Fruit fly (Drosophila melanogaster) whole organism, embryonic: ENCODE data around the gene Sfp33A3.
A peak's percentile ranks its signal among the peaks of the same experiment; 100 is the strongest.

Source experiments
- Asciz ChIP-seq: fragments of 200-800 bp; sonication (Bioruptor generic); optimal IDR thresholded peaks from 2 replicates; lab custom pipeline; 2017; ENCODE audit warnings: missing biosample characterization, mild to moderate bottlenecking, missing genetic modification characterization, missing genetic modification reagents
- BEAF-32 ChIP-seq: fragments of 200-800 bp; sonication (Bioruptor generic); optimal IDR thresholded peaks from 3 replicates; lab custom pipeline; 2017; ENCODE audit warnings: missing biosample characterization, missing genetic modification characterization, mild to moderate bottlenecking, moderate library complexity, missing genetic modification reagents
- CG10147 ChIP-seq: fragments of 200-800 bp; sonication (Bioruptor generic); optimal IDR thresholded peaks from 2 replicates; lab custom pipeline; 2019; ENCODE audit warnings: missing biosample characterization, mild to moderate bottlenecking, missing genetic modification characterization, moderate library complexity
- CG10431 ChIP-seq: fragments of 200-800 bp; sonication (Bioruptor generic); optimal IDR thresholded peaks from 3 replicates; lab custom pipeline; 2018; ENCODE audit warnings: missing biosample characterization, mild to moderate bottlenecking, missing genetic modification characterization
- CG12299 ChIP-seq: fragments of 200-800 bp; sonication (Bioruptor generic); optimal IDR thresholded peaks from 2 replicates; lab custom pipeline; 2018; ENCODE audit warnings: missing biosample characterization, mild to moderate bottlenecking, missing genetic modification characterization
- CG12942 ChIP-seq: fragments of 200-800 bp; sonication (Bioruptor generic); optimal IDR thresholded peaks from 3 replicates; lab custom pipeline; 2016; ENCODE audit warnings: missing biosample characterization, missing genetic modification characterization
- CG17328 ChIP-seq: fragments of 200-800 bp; sonication (Bioruptor generic); IDR thresholded peaks from 2 replicates; pipeline ENCODE4 v1.3.6; 2022; ENCODE audit warnings: missing biosample characterization, missing genetic modification characterization
- CG18011 ChIP-seq: fragments of 200-800 bp; sonication (Bioruptor generic); optimal IDR thresholded peaks from 2 replicates; lab custom pipeline; 2017; ENCODE audit warnings: missing biosample characterization, missing genetic modification characterization, mild to moderate bottlenecking, moderate library complexity, missing genotype
- CG31224 ChIP-seq: fragments of 200-800 bp; sonication (Bioruptor generic); IDR thresholded peaks from 2 replicates; pipeline ENCODE4 v1.3.6; 2022; ENCODE audit warnings: missing biosample characterization, missing genetic modification characterization
- CG32772 ChIP-seq: fragments of 200-800 bp; sonication (Bioruptor generic); IDR thresholded peaks from 2 replicates; pipeline ENCODE4 v1.3.6; 2022; ENCODE audit warnings: missing biosample characterization, missing genetic modification characterization
- CG3407 ChIP-seq: fragments of 200-800 bp; sonication (Bioruptor generic); optimal IDR thresholded peaks from 2 replicates; lab custom pipeline; 2018; ENCODE audit warnings: missing biosample characterization, mild to moderate bottlenecking, missing genetic modification characterization
- CG34224 ChIP-seq: fragments of 200-800 bp; sonication (Bioruptor generic); IDR thresholded peaks from 3 replicates; pipeline ENCODE4 v1.3.6; 2022; ENCODE audit warnings: missing biosample characterization, missing genetic modification characterization; ENCODE audit not compliant: partially characterized antibody
- CG4360 ChIP-seq: fragments of 200-800 bp; sonication (Bioruptor generic); IDR thresholded peaks from 2 replicates; pipeline ENCODE4 v1.3.6; 2022; ENCODE audit warnings: missing biosample characterization, missing genetic modification characterization
- CG5245 ChIP-seq: fragments of 200-800 bp; sonication (Bioruptor generic); optimal IDR thresholded peaks from 3 replicates; lab custom pipeline; 2016; ENCODE audit warnings: missing biosample characterization, missing genetic modification characterization
- CG8765 ChIP-seq: fragments of 200-800 bp; sonication (Bioruptor generic); IDR thresholded peaks from 2 replicates; pipeline ENCODE4 v1.3.6; 2022; ENCODE audit warnings: missing biosample characterization, missing genetic modification characterization
- CG9932 ChIP-seq: fragments of 200-800 bp; sonication (Bioruptor generic); IDR thresholded peaks from 2 replicates; pipeline ENCODE4 v1.3.6; 2022; ENCODE audit warnings: missing biosample characterization, missing genetic modification characterization
- CkIIα-i1 ChIP-seq: fragments of 200-800 bp; sonication (Bioruptor generic); IDR thresholded peaks from 2 replicates; pipeline ENCODE4 v1.3.6; 2022; ENCODE audit warnings: missing biosample characterization, missing genetic modification characterization
- CoRest ChIP-seq: fragments of 200-800 bp; sonication (Bioruptor generic); optimal IDR thresholded peaks from 3 replicates; lab custom pipeline; 2018; ENCODE audit warnings: missing biosample characterization, mild to moderate bottlenecking, missing genetic modification characterization, moderate library complexity
- Dad ChIP-seq: fragments of 200-800 bp; sonication (Bioruptor generic); optimal IDR thresholded peaks from 3 replicates; lab custom pipeline; 2016; ENCODE audit warnings: missing biosample characterization, missing genetic modification characterization
- Dbx ChIP-seq: fragments of 200-800 bp; sonication (Bioruptor generic); IDR thresholded peaks from 3 replicates; pipeline ENCODE4 v1.3.6; 2022; ENCODE audit warnings: missing biosample characterization, missing genetic modification characterization
- Deaf1 ChIP-seq: fragments of 200-800 bp; optimal IDR thresholded peaks from 3 replicates; lab custom pipeline; 2019; ENCODE audit warnings: missing biosample characterization, mild to moderate bottlenecking, missing genetic modification characterization, moderate library complexity
- Dll ChIP-seq: fragments of 200-800 bp; sonication (Bioruptor generic); IDR thresholded peaks from 4 replicates; pipeline ENCODE4 v1.3.6; 2022; ENCODE audit warnings: missing biosample characterization, missing genetic modification characterization; ENCODE audit not compliant: partially characterized antibody
- Doc2 ChIP-seq: fragments of 200-800 bp; sonication (Bioruptor generic); IDR thresholded peaks from 2 replicates; pipeline ENCODE4 v1.3.6; 2022; ENCODE audit warnings: missing biosample characterization, missing genetic modification characterization
- E2f1 ChIP-seq: fragments of 200-800 bp; sonication (Bioruptor generic); IDR thresholded peaks from 2 replicates; pipeline ENCODE4 v1.3.6; 2022; ENCODE audit warnings: missing biosample characterization, missing genetic modification characterization
- Elba2 ChIP-seq: fragments of 200-800 bp; sonication (Bioruptor generic); optimal IDR thresholded peaks from 3 replicates; lab custom pipeline; 2016; ENCODE audit warnings: missing biosample characterization, missing genetic modification characterization
- HHEX ChIP-seq: fragments of 200-800 bp; sonication (Bioruptor generic); optimal IDR thresholded peaks from 3 replicates; lab custom pipeline; 2017; ENCODE audit warnings: missing biosample characterization, mild to moderate bottlenecking, missing genetic modification characterization, missing genetic modification reagents
- Hey ChIP-seq: fragments of 200-800 bp; sonication (Bioruptor generic); optimal IDR thresholded peaks from 3 replicates; lab custom pipeline; 2018; ENCODE audit warnings: missing biosample characterization, mild to moderate bottlenecking, missing genetic modification characterization
- HmgZ ChIP-seq: fragments of 200-800 bp; sonication (Bioruptor generic); optimal IDR thresholded peaks from 2 replicates; lab custom pipeline; 2018; ENCODE audit warnings: missing biosample characterization, mild to moderate bottlenecking, missing genetic modification characterization
- Meics ChIP-seq: fragments of 200-800 bp; sonication (Bioruptor generic); optimal IDR thresholded peaks from 2 replicates; lab custom pipeline; 2017; ENCODE audit warnings: missing biosample characterization, mild to moderate bottlenecking, missing genetic modification characterization
- NC2α ChIP-seq: fragments of 200-800 bp; sonication (Bioruptor generic); optimal IDR thresholded peaks from 2 replicates; lab custom pipeline; 2016; ENCODE audit warnings: missing biosample characterization, missing genetic modification characterization
- Nf-YB ChIP-seq: fragments of 200-800 bp; sonication (Bioruptor generic); optimal IDR thresholded peaks from 3 replicates; lab custom pipeline; 2019; ENCODE audit warnings: missing biosample characterization, mild to moderate bottlenecking, missing genetic modification characterization, moderate library complexity
- Oli ChIP-seq: fragments of 200-800 bp; sonication (Bioruptor generic); optimal IDR thresholded peaks from 2 replicates; lab custom pipeline; 2018; ENCODE audit warnings: missing biosample characterization, mild to moderate bottlenecking, missing genetic modification characterization, moderate library complexity
- Ravus ChIP-seq: fragments of 200-800 bp; sonication (Bioruptor generic); IDR thresholded peaks from 2 replicates; pipeline ENCODE4 v1.3.6; 2022; ENCODE audit warnings: missing biosample characterization, missing genetic modification characterization
- Rfx ChIP-seq: fragments of 200-800 bp; sonication (Bioruptor generic); IDR thresholded peaks from 2 replicates; pipeline ENCODE4 v1.3.6; 2022; ENCODE audit warnings: missing biosample characterization, missing genetic modification characterization
- Side ChIP-seq: fragments of 200-800 bp; sonication (Bioruptor generic); optimal IDR thresholded peaks from 2 replicates; lab custom pipeline; 2016; ENCODE audit warnings: missing biosample characterization, missing genetic modification characterization
- Spps ChIP-seq: fragments of 200-800 bp; sonication (Bioruptor generic); optimal IDR thresholded peaks from 2 replicates; lab custom pipeline; 2018; ENCODE audit warnings: missing biosample characterization, mild to moderate bottlenecking, missing genetic modification characterization
- dmrt11E ChIP-seq: fragments of 200-800 bp; sonication (Bioruptor generic); optimal IDR thresholded peaks from 3 replicates; lab custom pipeline; 2018; ENCODE audit warnings: missing biosample characterization, mild to moderate bottlenecking, missing genetic modification characterization, moderate library complexity
- insv ChIP-seq, 2 experiments: fragments of 200-800 bp; sonication (Bioruptor generic); optimal IDR thresholded peaks; 3 replicates each; lab custom pipeline; 2016 to 2018; ENCODE audit warnings: missing biosample characterization in 2 of 2, missing genetic modification characterization in 2 of 2
- kay ChIP-seq: fragments of 200-800 bp; sonication (Bioruptor generic); optimal IDR thresholded peaks from 2 replicates; lab custom pipeline; 2016; ENCODE audit warnings: missing biosample characterization, missing genetic modification characterization
- mld ChIP-seq: fragments of 200-800 bp; sonication (Bioruptor generic); IDR thresholded peaks from 3 replicates; pipeline ENCODE4 v1.3.6; 2022; ENCODE audit warnings: missing biosample characterization, missing genetic modification characterization; ENCODE audit not compliant: partially characterized antibody
- peb ChIP-seq: fragments of 200-800 bp; sonication (Bioruptor generic); IDR thresholded peaks from 2 replicates; pipeline ENCODE4 v1.3.6; 2022; ENCODE audit warnings: missing biosample characterization, missing genetic modification characterization
- pzg ChIP-seq: fragments of 200-800 bp; sonication (Bioruptor generic); optimal IDR thresholded peaks from 3 replicates; lab custom pipeline; 2018; ENCODE audit warnings: missing biosample characterization, mild to moderate bottlenecking, missing genetic modification characterization, moderate library complexity
- row ChIP-seq: fragments of 200-800 bp; sonication (Bioruptor generic); IDR thresholded peaks from 3 replicates; pipeline ENCODE4 v1.3.6; 2022; ENCODE audit warnings: missing biosample characterization, missing genetic modification characterization
- sens ChIP-seq: fragments of 200-800 bp; sonication (Bioruptor generic); peaks from one replicate; lab custom pipeline; 2016; ENCODE audit warnings: missing biosample characterization, missing genetic modification characterization
- sug ChIP-seq: fragments of 200-800 bp; optimal IDR thresholded peaks from 2 replicates; lab custom pipeline; 2019; ENCODE audit warnings: missing biosample characterization, mild to moderate bottlenecking, missing genetic modification characterization, moderate library complexity
- tio ChIP-seq: fragments of 200-800 bp; sonication (Bioruptor generic); optimal IDR thresholded peaks from 2 replicates; lab custom pipeline; 2017; ENCODE audit warnings: missing biosample characterization, missing genetic modification characterization, inconsistent platforms
- unc-4 ChIP-seq: fragments of 200-800 bp; sonication (Bioruptor generic); IDR thresholded peaks from 2 replicates; pipeline ENCODE4 v1.3.6; 2022; ENCODE audit warnings: missing biosample characterization, missing genetic modification characterization; ENCODE audit not compliant: partially characterized antibody

Sfp33A3 gene

dm6 chr2L:11806701-11807674 lies 32.7 kb upstream of the Sfp33A3 start (continued):
- TF ChIP-seq CG12942 (GFP tag; lab: Kevin White, UChicago), result no peak
- TF ChIP-seq CG4360, result no peak
- peak; percentile 89 for TF ChIP-seq Nf-YB (GFP tag; lab: Kevin White, UChicago)
- TF ChIP-seq Ravus (GFP tag; lab: Robert Waterston, UW), result no peak
- peak; percentile 30 for TF ChIP-seq CG12299 (tag; lab: Kevin White, UChicago)
- no peak for TF ChIP-seq pzg (GFP tag; lab: Kevin White, UChicago)
- TF ChIP-seq Rfx (GFP tag; lab: Robert Waterston, UW), result no peak
- TF ChIP-seq CG10431 (GFP tag; lab: Kevin White, UChicago), result no peak
- peak; percentile 76 for TF ChIP-seq Elba2 (GFP tag; lab: Kevin White, UChicago)
- TF ChIP-seq Dad, result no peak
- TF ChIP-seq CG18011 (GFP tag; lab: Kevin White, UChicago), result no peak
- peak; percentile 81 for TF ChIP-seq HmgZ (tag; lab: Kevin White, UChicago)
- no peak for TF ChIP-seq dmrt11E
- no peak for TF ChIP-seq CG5245 (GFP tag; lab: Kevin White, UChicago)
- peak; percentile 35 for TF ChIP-seq Hey
- no peak for TF ChIP-seq CG8765
- no peak for TF ChIP-seq Doc2
- no peak for TF ChIP-seq CkIIα-i1 (GFP tag; lab: Robert Waterston, UW)
- peak; percentile 52 for TF ChIP-seq CG32772 (GFP tag; lab: Robert Waterston, UW)
- no peak for TF ChIP-seq Asciz (GFP tag; lab: Kevin White, UChicago)
- TF ChIP-seq NC2α (GFP tag; lab: Kevin White, UChicago), result no peak
- TF ChIP-seq sug (tag; lab: Kevin White, UChicago), result peak; percentile 87
- peak; percentile 82 for TF ChIP-seq sens (GFP tag; lab: Kevin White, UChicago)
- no peak for TF ChIP-seq Spps (tag; lab: Kevin White, UChicago)
- TF ChIP-seq BEAF-32 (GFP tag; lab: Kevin White, UChicago), result no peak
- no peak for TF ChIP-seq CG17328

DNA sequence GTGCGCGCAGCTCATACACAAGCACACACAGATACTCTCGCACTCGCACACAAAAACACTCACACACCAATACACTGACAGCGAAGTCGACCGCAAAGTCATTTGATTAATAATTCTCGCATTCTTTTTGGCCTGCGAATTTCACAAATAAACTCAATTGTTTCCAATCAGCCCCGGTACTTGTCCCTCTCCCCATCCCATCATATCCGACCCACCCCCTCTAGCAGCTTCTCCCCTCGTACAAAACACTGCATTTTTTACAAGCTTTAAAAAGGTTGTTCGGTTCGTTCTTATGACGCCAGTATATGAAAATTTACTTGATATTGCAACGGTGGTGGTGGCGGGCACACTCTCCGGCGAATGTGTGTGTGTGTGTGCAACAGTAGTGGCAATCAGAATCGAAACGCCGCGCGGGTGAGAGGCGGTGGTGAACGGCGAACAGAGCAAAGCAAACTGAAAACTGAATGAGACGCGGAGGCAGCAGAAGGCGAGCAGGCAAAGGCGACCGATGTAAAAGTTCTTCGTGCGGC lies 31.9 kb upstream of the Sfp33A3 start:
- TF ChIP-seq Meics (GFP tag; lab: Kevin White, UChicago) (no peak), CG9932 (0 out of 2 replicates have a peak, but pooled peaks have one; percentile 8), tio (GFP tag; lab: Kevin White, UChicago) (no peak), HHEX (GFP tag; lab: Kevin White, UChicago) (peak; percentile 18), CG3407 (GFP tag; lab: Kevin White, UChicago) (no peak), sug (tag; lab: Kevin White, UChicago) (peak; percentile 59), CoRest (no peak), Oli (no peak), unc-4 (GFP tag; lab: Robert Waterston, UW) (peak; percentile 23), Deaf1 (tag; lab: Kevin White, UChicago) (peak; percentile 99), Side (GFP tag; lab: Kevin White, UChicago) (peak; percentile 34), row (no peak; the same call in 2 of the 3 replicates), insv (GFP tag; optimal IDR thresholded peaks at IDR 0.05; lab: Kevin White, UChicago) (peak in 1 of 2 experiments; percentile 42), Dll (GFP tag; lab: Robert Waterston, UW) (no peak), Dbx (GFP tag; lab: Robert Waterston, UW) (peak; percentile 68; the same call in 2 of the 3 replicates), kay (GFP tag; lab: Kevin White, UChicago) (no peak), CG34224 (peak; percentile 24; the same call in 1 of the 3 replicates), CG10147 (no peak), CG18011 (GFP tag; lab: Kevin White, UChicago) (no peak), peb (GFP tag; lab: Robert Waterston, UW) (no peak), CG31224 (GFP tag; lab: Robert Waterston, UW) (peak; percentile 41; the same call in 1 of the 2 replicates), E2f1 (GFP tag; lab: Robert Waterston, UW) (peak; percentile 9; the same call in 1 of the 2 replicates), mld (GFP tag; lab: Robert Waterston, UW) (no peak)
